Worm (Caenorhabditis elegans) whole organism, late embryonic: Measurements from ENCODE around the gene grd-7.

Experiments
- C08G9.2 ChIP-seq: sonication (generic microtip); optimal IDR thresholded peaks from 2 replicates; lab custom pipeline; 2016; ENCODE audit warnings: mild to moderate bottlenecking, missing genetic modification characterization, moderate library complexity, missing compliant biosample characterization
- C38D4.7 ChIP-seq: fragments of 200-800 bp; sonication (Bioruptor generic); optimal IDR thresholded peaks from 2 replicates; lab custom pipeline; 2018; ENCODE audit warnings: mild to moderate bottlenecking, missing genetic modification characterization, moderate library complexity, missing compliant biosample characterization
- F13H6.1 ChIP-seq: sonication (generic microtip); optimal IDR thresholded peaks from 2 replicates; lab custom pipeline; 2016; ENCODE audit warnings: missing genetic modification characterization, missing compliant biosample characterization
- K02D7.2 ChIP-seq: sonication (generic microtip); optimal IDR thresholded peaks from 2 replicates; lab custom pipeline; 2017; ENCODE audit warnings: mild to moderate bottlenecking, missing genetic modification characterization, missing compliant biosample characterization
- ahr-1 ChIP-seq: sonication (generic microtip); optimal IDR thresholded peaks from 2 replicates; lab custom pipeline; 2016; ENCODE audit warnings: missing genetic modification characterization, missing compliant biosample characterization
- ceh-14 ChIP-seq: sonication (generic microtip); optimal IDR thresholded peaks from 2 replicates; lab custom pipeline; 2016; ENCODE audit warnings: missing genotype, missing genetic modification characterization, missing compliant biosample characterization
- ceh-22 ChIP-seq: sonication (generic microtip); optimal IDR thresholded peaks from 2 replicates; lab custom pipeline; 2017; ENCODE audit warnings: missing biosample characterization, missing genetic modification characterization
- ceh-24 ChIP-seq: sonication (generic microtip); optimal IDR thresholded peaks from 2 replicates; lab custom pipeline; 2016; ENCODE audit warnings: mild to moderate bottlenecking, missing genetic modification characterization, missing compliant biosample characterization
- ceh-30 ChIP-seq: fragments of 150-350 bp; optimal IDR thresholded peaks from 2 replicates; lab custom pipeline; 2014; ENCODE audit warnings: missing biosample characterization, missing genetic modification characterization
- ceh-31 ChIP-seq: sonication (generic microtip); optimal IDR thresholded peaks from 2 replicates; lab custom pipeline; 2016; ENCODE audit warnings: missing genetic modification characterization, missing compliant biosample characterization
- ceh-34 ChIP-seq: sonication (generic microtip); optimal IDR thresholded peaks from 2 replicates; lab custom pipeline; 2016; ENCODE audit warnings: mild to moderate bottlenecking, missing genetic modification characterization, missing compliant biosample characterization
- ceh-45 ChIP-seq: fragments of 200-800 bp; sonication (Bioruptor generic); IDR thresholded peaks from 2 replicates; pipeline ENCODE4 v1.3.6; 2022; ENCODE audit warnings: missing genetic modification reagents, missing genetic modification characterization, missing compliant biosample characterization
- dmd-4 ChIP-seq: sonication (generic microtip); optimal IDR thresholded peaks from 2 replicates; lab custom pipeline; 2016; ENCODE audit warnings: borderline replicate concordance, missing genetic modification characterization, missing compliant biosample characterization
- dve-1 ChIP-seq: sonication (generic microtip); optimal IDR thresholded peaks from 2 replicates; lab custom pipeline; 2017; ENCODE audit warnings: antibody characterized with exemption, mild to moderate bottlenecking, missing genetic modification characterization, missing compliant biosample characterization
- elt-2 ChIP-seq: sonication (generic microtip); optimal IDR thresholded peaks from 2 replicates; lab custom pipeline; 2016; ENCODE audit warnings: missing genetic modification reagents, missing genetic modification characterization, missing compliant biosample characterization
- elt-4 ChIP-seq: sonication (generic microtip); optimal IDR thresholded peaks from 2 replicates; lab custom pipeline; 2016; ENCODE audit warnings: missing genetic modification characterization, missing compliant biosample characterization
- eyg-1 ChIP-seq: sonication (generic microtip); optimal IDR thresholded peaks from 2 replicates; lab custom pipeline; 2016; ENCODE audit warnings: missing genotype, missing genetic modification characterization, missing compliant biosample characterization
- fax-1 ChIP-seq: sonication (generic microtip); optimal IDR thresholded peaks from 2 replicates; lab custom pipeline; 2016; ENCODE audit warnings: missing genotype, missing genetic modification characterization, missing compliant biosample characterization
- hlh-13 ChIP-seq: fragments of 200-800 bp; sonication (Bioruptor generic); optimal IDR thresholded peaks from 2 replicates; lab custom pipeline; 2018; ENCODE audit warnings: mild to moderate bottlenecking, missing genetic modification characterization, missing compliant biosample characterization
- hlh-15 ChIP-seq: sonication (generic microtip); optimal IDR thresholded peaks from 2 replicates; lab custom pipeline; 2016; ENCODE audit warnings: missing genetic modification characterization, missing compliant biosample characterization
- hlh-30 ChIP-seq: sonication (generic microtip); optimal IDR thresholded peaks from 2 replicates; lab custom pipeline; 2017; ENCODE audit warnings: antibody characterized with exemption, missing genetic modification characterization, missing compliant biosample characterization; ENCODE audit not compliant: insufficient read depth
- hlh-8 ChIP-seq: sonication (generic microtip); optimal IDR thresholded peaks from 2 replicates; lab custom pipeline; 2016; ENCODE audit warnings: missing genotype, missing genetic modification characterization, missing compliant biosample characterization
- lim-6 ChIP-seq: sonication (generic microtip); optimal IDR thresholded peaks from 2 replicates; lab custom pipeline; 2016; ENCODE audit warnings: missing genetic modification characterization, missing compliant biosample characterization
- lin-11 ChIP-seq: fragments of 200-800 bp; sonication (Bioruptor generic); optimal IDR thresholded peaks from 2 replicates; lab custom pipeline; 2018; ENCODE audit warnings: mild to moderate bottlenecking, missing genetic modification characterization, missing compliant biosample characterization
- madf-2 ChIP-seq: sonication (generic microtip); optimal IDR thresholded peaks from 2 replicates; lab custom pipeline; 2017; ENCODE audit warnings: missing genetic modification characterization, missing compliant biosample characterization
- nfya-1 ChIP-seq: sonication (generic microtip); optimal IDR thresholded peaks from 2 replicates; lab custom pipeline; 2017; ENCODE audit warnings: missing genetic modification characterization, mild to moderate bottlenecking, missing compliant biosample characterization, antibody characterized with exemption, moderate library complexity
- nhr-11 ChIP-seq: fragments of 150-350 bp; optimal IDR thresholded peaks from 2 replicates; lab custom pipeline; 2014; ENCODE audit warnings: missing biosample characterization, missing genetic modification characterization
- nhr-232 ChIP-seq: sonication (generic microtip); optimal IDR thresholded peaks from 2 replicates; lab custom pipeline; 2016; ENCODE audit warnings: missing genetic modification characterization, missing compliant biosample characterization
- pat-9 ChIP-seq: fragments of 200-800 bp; sonication (Bioruptor generic); optimal IDR thresholded peaks from 2 replicates; lab custom pipeline; 2018; ENCODE audit warnings: mild to moderate bottlenecking, missing genetic modification characterization, moderate library complexity, missing compliant biosample characterization
- pha-4 ChIP-seq: fragments of 150-350 bp; optimal IDR thresholded peaks from 2 replicates; lab custom pipeline; 2018; ENCODE audit warnings: missing biosample characterization, missing genetic modification reagents, missing genetic modification characterization
- ref-2 ChIP-seq: sonication (generic microtip); optimal IDR thresholded peaks from 2 replicates; lab custom pipeline; 2016; ENCODE audit warnings: missing genetic modification characterization, missing compliant biosample characterization
- sdc-2 ChIP-seq: sonication (generic microtip); optimal IDR thresholded peaks from 2 replicates; lab custom pipeline; 2016; ENCODE audit warnings: missing genotype, missing genetic modification characterization, missing compliant biosample characterization
- syd-9 ChIP-seq: sonication (generic microtip); optimal IDR thresholded peaks from 2 replicates; lab custom pipeline; 2016; ENCODE audit warnings: mild to moderate bottlenecking, missing genetic modification characterization, moderate library complexity, missing compliant biosample characterization
- tbx-2 ChIP-seq: sonication (generic microtip); optimal IDR thresholded peaks from 2 replicates; lab custom pipeline; 2016; ENCODE audit warnings: missing genetic modification characterization, missing compliant biosample characterization
- tbx-7 ChIP-seq: sonication (generic microtip); optimal IDR thresholded peaks from 2 replicates; lab custom pipeline; 2016; ENCODE audit warnings: missing genotype, missing genetic modification characterization, missing compliant biosample characterization
- unc-3 ChIP-seq, 2 experiments: fragments of 200-800 bp in 1 of 2; sonication (Bioruptor generic) in 1 of 2; sonication (generic microtip) in 1 of 2; conservative IDR thresholded peaks in 1 of 2; optimal IDR thresholded peaks in 1 of 2; 2 replicates each; pipeline versions ENCODE4 v1.3.6 to Lab custom; 2016 to 2022; ENCODE audit warnings: missing compliant biosample characterization in 2 of 2, missing genetic modification characterization in 2 of 2, missing genetic modification reagents in 1 of 2
- unc-42 ChIP-seq: sonication (generic microtip); optimal IDR thresholded peaks from 2 replicates; lab custom pipeline; 2016; ENCODE audit warnings: missing genotype, missing genetic modification characterization, missing compliant biosample characterization
- unc-55 ChIP-seq: sonication (generic microtip); optimal IDR thresholded peaks from 2 replicates; lab custom pipeline; 2017; ENCODE audit warnings: missing biosample characterization, missing genetic modification reagents, missing genetic modification characterization

The grd-7 gene

DNA sequence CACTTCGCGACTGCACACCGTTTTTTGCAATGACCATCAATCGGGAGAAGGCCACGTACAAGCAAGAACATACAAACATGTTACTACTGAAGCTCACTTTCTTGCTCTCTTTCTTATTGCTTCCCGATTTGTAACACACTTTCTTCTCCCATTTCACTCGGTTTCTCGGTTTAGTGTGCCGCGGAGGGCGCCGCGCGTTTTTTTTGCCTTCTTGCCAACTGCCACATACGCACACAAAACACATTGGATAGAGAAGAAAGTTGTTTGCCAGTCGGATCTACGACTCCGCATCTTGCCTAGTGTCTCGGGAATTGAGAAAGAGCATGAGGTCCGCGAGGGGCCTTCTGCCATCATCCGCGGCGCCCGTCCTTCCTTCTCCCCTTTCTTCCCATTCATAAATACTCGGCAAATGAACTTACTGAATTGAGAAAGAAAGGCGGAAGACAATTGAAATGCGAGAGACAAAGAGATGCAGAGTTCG is 34.5 kb downstream of the grd-7 start (continued):
- TF ChIP-seq elt-4 (tag; lab: Kevin White, UChicago), result no peak
- TF ChIP-seq unc-42 (tag; lab: Kevin White, UChicago), result peak; percentile 91
- no peak for TF ChIP-seq nhr-11 (tag; lab: Kevin White, UChicago)
- no peak for TF ChIP-seq sdc-2 (tag; lab: Kevin White, UChicago)
- TF ChIP-seq ahr-1, result no peak
- no peak for TF ChIP-seq ceh-45 (GFP tag; lab: Robert Waterston, UW)
- peak; percentile 66 for TF ChIP-seq ceh-34 (tag; lab: Kevin White, UChicago)

DNA sequence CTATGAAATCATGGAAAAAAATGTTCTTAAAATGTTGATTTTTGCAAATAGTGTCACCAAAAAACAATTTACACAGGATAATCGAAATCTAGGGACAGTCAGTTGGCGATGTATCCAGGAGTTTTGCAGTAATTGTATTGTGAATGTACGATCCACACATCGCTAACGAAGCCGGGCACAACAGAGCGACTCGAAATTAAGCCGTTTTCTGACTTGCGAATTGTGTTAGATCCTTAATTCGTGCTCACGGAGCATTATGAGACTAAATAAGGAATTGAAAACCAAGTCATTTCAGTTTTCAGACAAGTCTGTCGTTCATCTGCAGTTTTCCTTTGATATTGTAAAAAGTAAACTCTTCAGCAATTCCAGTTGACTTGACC is 35.2 kb downstream of the grd-7 start:
- TF ChIP-seq ceh-24 (tag; lab: Kevin White, UChicago), result no peak
- TF ChIP-seq ceh-14 (tag; lab: Kevin White, UChicago), result no peak
- TF ChIP-seq dve-1 (tag; lab: Kevin White, UChicago), result no peak
- no peak for TF ChIP-seq tbx-7 (tag; lab: Kevin White, UChicago)
- no peak for TF ChIP-seq hlh-13 (GFP tag; lab: Kevin White, UChicago)

DNA sequence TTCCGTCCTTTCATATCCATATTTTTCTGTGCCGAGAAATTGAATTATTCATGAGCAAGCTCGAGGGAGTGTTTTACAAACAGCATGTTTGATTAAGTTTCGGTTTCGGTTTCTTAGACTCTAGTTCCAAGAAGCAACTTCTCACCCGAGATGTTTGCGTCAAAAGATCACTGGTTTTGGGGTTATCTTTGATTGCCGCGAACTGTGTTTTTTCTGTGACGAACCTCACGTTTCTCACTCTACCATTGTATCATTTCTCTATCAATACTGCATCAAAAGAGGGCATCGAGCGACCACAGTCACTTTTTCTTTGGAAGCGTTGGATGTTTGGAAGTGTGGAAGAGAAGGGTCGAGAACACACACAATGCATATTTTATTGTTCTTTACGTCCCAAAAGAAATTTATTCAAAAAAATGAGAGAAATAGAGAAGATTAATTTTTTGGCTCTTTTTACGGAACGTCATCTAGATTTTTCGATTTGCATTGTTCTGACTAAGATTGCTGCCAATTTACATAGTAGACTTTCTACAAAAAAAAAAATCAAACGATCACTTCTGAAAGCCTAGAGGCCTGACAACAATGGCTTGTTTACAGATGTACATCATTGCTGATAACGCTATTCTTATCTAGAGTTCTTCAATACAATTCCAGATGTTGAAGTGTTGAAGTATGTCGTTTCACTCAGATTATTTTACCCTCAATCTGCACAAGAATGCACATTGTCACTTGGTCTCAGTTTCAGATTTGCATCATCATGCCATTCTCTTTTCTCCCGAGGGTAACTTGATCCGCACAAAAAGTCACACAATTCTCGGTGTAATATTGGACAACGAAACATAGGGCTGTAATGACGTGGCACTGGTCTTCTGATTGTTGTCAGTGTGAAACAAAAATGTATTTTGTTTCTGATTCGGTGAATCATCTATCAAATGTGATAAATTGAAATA is 35.9 kb downstream of the grd-7 start:
- TF ChIP-seq elt-2 (tag; lab: Kevin White, UChicago) (peak; percentile 38), unc-3 (GFP tag; conservative IDR thresholded peaks at IDR 0.05; lab: Robert Waterston, UW) (no peak), unc-3 (tag; optimal IDR thresholded peaks at IDR 0.05; lab: Kevin White, UChicago) (no peak), hlh-30 (tag; lab: Kevin White, UChicago) (no peak), lin-11 (tag; lab: Kevin White, UChicago) (no peak), hlh-15 (no peak), sdc-2 (tag; lab: Kevin White, UChicago) (no peak), ceh-34 (tag; lab: Kevin White, UChicago) (peak; percentile 34)

DNA sequence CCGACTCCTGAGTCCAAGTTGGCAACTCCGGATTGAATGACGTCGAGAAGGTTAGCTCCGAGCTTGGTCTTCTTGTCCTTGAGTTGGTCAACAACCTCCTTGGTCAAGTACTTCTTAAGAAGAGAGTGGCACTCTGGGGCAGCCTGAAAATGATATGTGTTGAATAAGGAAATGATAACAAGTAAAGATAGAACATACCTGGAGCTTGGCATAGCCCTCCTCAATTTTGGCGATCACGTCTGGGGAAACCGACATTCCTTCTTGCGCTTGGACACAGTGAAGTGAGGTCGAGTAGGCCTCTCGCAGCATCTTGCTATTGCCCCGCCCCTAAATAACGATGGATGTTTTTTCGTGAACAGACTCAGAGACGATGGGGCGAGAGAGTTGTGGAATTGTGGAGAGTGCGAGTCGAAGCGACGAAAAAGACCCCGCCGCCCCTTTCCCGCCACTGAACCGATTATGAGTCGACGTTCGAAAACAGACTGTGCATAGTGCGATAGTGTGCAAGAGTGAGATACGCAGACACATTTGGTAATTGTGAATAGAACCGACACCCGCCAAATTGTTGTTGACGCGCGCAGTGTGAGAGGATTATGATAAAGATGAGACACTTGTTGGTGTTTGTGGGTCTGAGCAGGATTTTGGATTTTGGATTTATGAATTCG is 37.0 kb downstream of the grd-7 start:
- TF ChIP-seq F13H6.1 (tag; lab: Kevin White, UChicago) (no peak), fax-1 (no peak), hlh-15 (no peak), unc-42 (tag; lab: Kevin White, UChicago) (peak; percentile 50), C38D4.7 (GFP tag; lab: Kevin White, UChicago) (no peak), pat-9 (tag; lab: Kevin White, UChicago) (no peak), ceh-30 (no peak), eyg-1 (tag; lab: Kevin White, UChicago) (peak; percentile 28), ceh-34 (tag; lab: Kevin White, UChicago) (peak; percentile 2), dve-1 (tag; lab: Kevin White, UChicago) (no peak), ceh-31 (tag; lab: Kevin White, UChicago) (peak; percentile 50), unc-55 (GFP tag; lab: Kevin White, UChicago) (peak; percentile 4), elt-4 (tag; lab: Kevin White, UChicago) (no peak), tbx-2 (tag; lab: Kevin White, UChicago) (peak; percentile 40), ref-2 (tag; lab: Kevin White, UChicago) (peak; percentile 45), madf-2 (tag; lab: Kevin White, UChicago) (no peak), C08G9.2 (tag; lab: Kevin White, UChicago) (no peak), syd-9 (tag; lab: Kevin White, UChicago) (peak; percentile 74), ceh-22 (no peak), nhr-232 (tag; lab: Kevin White, UChicago) (no peak), hlh-8 (tag; lab: Kevin White, UChicago) (no peak), K02D7.2 (no peak), nfya-1 (peak; percentile 29), pha-4 (tag; lab: Kevin White, UChicago) (no peak), dmd-4 (tag; lab: Kevin White, UChicago) (no peak), tbx-7 (tag; lab: Kevin White, UChicago) (no peak), lim-6 (no peak)
